Worm (Caenorhabditis elegans): ENCODE measurements around the gene srx-6.

The srx-6 gene

DNA sequence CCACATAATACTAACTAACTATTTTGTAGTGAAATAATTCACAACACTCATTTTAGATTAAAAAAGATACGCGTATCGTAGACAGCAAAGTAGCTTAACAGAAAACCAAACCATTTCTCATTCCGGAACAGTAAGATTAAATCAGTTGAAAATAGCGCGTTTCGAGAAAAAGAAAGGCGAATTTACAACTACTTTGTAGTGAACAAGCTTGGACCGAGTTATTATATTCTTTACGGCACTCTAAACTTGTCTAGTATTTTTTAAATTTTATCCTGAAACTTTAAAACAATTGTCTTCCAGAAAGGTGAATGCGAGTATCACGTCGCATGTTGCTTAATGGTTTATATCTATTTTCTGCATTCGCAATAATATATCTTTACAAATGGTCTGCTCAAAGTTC is 34.0 kb downstream of the srx-6 start, which contains the start of gene C13A2.4:
Gene C13A2.4, plus strand, starts transcription at position 301 of the 400 bp plus-strand sequence.
- TF ChIP-seq dao-5 (tag; optimal IDR thresholded peaks at IDR 0.05) (no peak), W03F9.2 (tag; optimal IDR thresholded peaks at IDR 0.05) (no peak), him-1 (tag; optimal IDR thresholded peaks at IDR 0.05) (no peak)

DNA sequence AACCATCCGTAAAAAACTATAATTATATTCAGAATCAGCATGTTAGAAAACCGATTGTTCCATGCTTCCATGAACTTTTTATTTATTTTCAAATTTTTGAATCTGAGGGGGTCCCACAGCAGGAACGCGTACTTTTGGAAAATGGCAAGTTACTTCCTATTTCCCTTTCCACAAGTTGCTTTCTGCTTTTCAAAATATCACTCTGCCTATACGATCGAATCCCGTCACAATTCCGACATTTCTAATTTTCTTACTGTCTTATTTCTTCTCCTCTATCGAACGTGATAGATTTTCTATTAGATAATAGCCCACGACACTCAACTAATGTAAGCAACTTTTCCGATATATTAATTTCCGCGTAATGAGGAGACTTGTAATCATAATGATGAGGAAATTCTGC is 37.6 kb downstream of the srx-6 start, which contains the start of gene C13A2.5:
Gene C13A2.5, plus strand, starts transcription at position 301 of the 400 bp plus-strand sequence.
- TF ChIP-seq W03F9.2 (tag; optimal IDR thresholded peaks at IDR 0.05): no peak
- no peak for TF ChIP-seq dao-5 (tag; optimal IDR thresholded peaks at IDR 0.05)
- no peak for TF ChIP-seq him-1 (tag; optimal IDR thresholded peaks at IDR 0.05)

DNA sequence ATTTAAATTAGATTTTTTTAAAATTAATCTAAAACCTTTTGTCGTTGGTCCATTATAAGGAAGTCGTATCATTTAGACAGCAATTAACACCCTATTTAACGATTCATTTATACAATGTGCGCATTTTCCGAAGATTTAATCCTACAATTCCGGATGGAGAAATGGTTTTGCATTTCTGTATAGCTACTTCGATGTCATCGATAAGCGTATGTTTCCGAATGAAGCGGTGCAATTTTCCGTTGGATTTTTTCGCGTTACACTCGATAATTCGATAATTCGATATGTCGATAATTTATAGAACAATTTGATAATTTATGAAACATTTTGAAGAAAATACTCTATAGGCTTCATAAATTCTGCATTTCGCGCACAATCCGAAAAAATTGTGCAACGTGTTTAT is 38.1 kb downstream of the srx-6 start, which contains the start of gene C13A2.10:
Gene C13A2.10, minus strand, starts transcription at position 101 of the 400 bp plus-strand sequence.
- TF ChIP-seq dao-5 (tag; optimal IDR thresholded peaks at IDR 0.05) (no peak), W03F9.2 (tag; optimal IDR thresholded peaks at IDR 0.05) (no peak), him-1 (tag; optimal IDR thresholded peaks at IDR 0.05) (no peak)

DNA sequence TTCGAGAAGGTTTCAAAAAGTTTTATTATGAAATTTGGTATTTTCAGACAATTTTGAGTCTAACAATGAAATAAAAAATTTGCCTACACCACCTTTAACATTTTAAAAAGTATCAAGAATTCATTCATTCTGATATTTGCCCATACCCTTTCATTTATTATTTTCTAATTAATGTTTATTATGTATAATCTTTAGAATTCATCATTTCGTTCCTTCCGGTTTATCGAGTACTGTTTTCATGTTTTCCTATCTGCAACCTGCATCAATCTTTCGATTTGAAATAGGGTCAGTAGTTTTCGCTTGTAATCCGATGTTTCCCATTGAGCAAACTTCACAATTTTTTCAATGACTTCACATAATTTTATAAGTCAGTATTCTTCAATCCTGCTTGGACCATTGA is 43.7 kb downstream of the srx-6 start, which contains the start of gene C13A2.6:
Gene C13A2.6, plus strand, starts transcription at position 301 of the 400 bp plus-strand sequence.
- TF ChIP-seq dao-5 (tag; optimal IDR thresholded peaks at IDR 0.05) (no peak), W03F9.2 (tag; optimal IDR thresholded peaks at IDR 0.05) (no peak), him-1 (tag; optimal IDR thresholded peaks at IDR 0.05) (no peak)

ce11 chrV:7266021-7266420 is 47.1 kb downstream of the srx-6 start, which contains the start of gene C13A2.7:
Gene C13A2.7 (plus strand): TSS chrV:7266321.
- no peak for TF ChIP-seq him-1 (tag; optimal IDR thresholded peaks at IDR 0.05)
- TF ChIP-seq W03F9.2 (tag; optimal IDR thresholded peaks at IDR 0.05): no peak
- no peak for TF ChIP-seq dao-5 (tag; optimal IDR thresholded peaks at IDR 0.05)

- TF ChIP-seq dao-5 (tag; optimal IDR thresholded peaks at IDR 0.05): no peak
- TF ChIP-seq him-1 (tag; optimal IDR thresholded peaks at IDR 0.05): no peak
- no peak for TF ChIP-seq W03F9.2 (tag; optimal IDR thresholded peaks at IDR 0.05)
Observed at ce11 chrV:7264042-7264441, 49.1 kb downstream of the srx-6 start, which contains the start of gene C13A2.9. Gene C13A2.9 (minus strand): TSS chrV:7264142.

All from whole organism, L4/young adult.